Fruit fly (Drosophila melanogaster): Measurements from ENCODE around the gene feo.

Gene feo

DNA sequence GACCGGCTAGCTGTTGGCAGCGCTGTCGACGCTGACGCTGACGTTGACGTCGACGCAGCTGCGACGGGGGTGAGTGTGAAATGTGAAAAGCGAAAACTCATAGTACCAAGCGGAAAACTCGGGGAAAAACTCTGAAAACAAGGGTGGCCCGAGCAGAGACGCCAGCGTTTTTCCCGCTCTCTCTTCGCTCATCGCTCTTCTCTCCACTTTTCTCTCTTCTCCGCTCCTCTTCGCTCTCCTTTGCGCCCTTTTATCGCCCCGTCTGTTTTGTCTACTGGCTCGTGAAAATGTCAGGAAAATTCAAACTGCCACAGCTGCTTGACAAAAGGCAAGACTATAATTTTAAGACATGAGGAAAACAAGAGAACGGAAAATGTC, 31.2 kb downstream of the feo start:
- TF ChIP-seq CG6276 (GFP tag; optimal IDR thresholded peaks at IDR 0.05) (no peak), CG4318 (GFP tag; optimal IDR thresholded peaks at IDR 0.05) (no peak), Met (GFP tag; optimal IDR thresholded peaks at IDR 0.05) (no peak), fkh (GFP tag; optimal IDR thresholded peaks at IDR 0.05) (no peak), CG34406 (GFP tag; optimal IDR thresholded peaks at IDR 0.05) (no peak), acj6 (GFP tag; optimal IDR thresholded peaks at IDR 0.05) (no peak), Hr38 (GFP tag; optimal IDR thresholded peaks at IDR 0.05) (no peak), CG3919 (GFP tag; optimal IDR thresholded peaks at IDR 0.05) (no peak), svp (GFP tag) (no peak), CG10631 (GFP tag; optimal IDR thresholded peaks at IDR 0.05) (no peak), fd85E (GFP tag; optimal IDR thresholded peaks at IDR 0.05) (no peak), esn (GFP tag; optimal IDR thresholded peaks at IDR 0.05) (no peak), Smox (GFP tag; optimal IDR thresholded peaks at IDR 0.05) (no peak), CG8632 (GFP tag; optimal IDR thresholded peaks at IDR 0.05) (no peak), Sox14 (GFP tag; optimal IDR thresholded peaks at IDR 0.05) (no peak), CG10669 (GFP tag; optimal IDR thresholded peaks at IDR 0.05) (no peak), Hr4 (GFP tag; optimal IDR thresholded peaks at IDR 0.05) (no peak), CG8319 (GFP tag; optimal IDR thresholded peaks at IDR 0.05) (no peak)

dm6 chrX:10822678-10823440, 31.8 kb downstream of the feo start:
- TF ChIP-seq svp (GFP tag) (peak; percentile 21), Gug (GFP tag; IDR thresholded peaks at IDR 0.05) (no peak)

DNA sequence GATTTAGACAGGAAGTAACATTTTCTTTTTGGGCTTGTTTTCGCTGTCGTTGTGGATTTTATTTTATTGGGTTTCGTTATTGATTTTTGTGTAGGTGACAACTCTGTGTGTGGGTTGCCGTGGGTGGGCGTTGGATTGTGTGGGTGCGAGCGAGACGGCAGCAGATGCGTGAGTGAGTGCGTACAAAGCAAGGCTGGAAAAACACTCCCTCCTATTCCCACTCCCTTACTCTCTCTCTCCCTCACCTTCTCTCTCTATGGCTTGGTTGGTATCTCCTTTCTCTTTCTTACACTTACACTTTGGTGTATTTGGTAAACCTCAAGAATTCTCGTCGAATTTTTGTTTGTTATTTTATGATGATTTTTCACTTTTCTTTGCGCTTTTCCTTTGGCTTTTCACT, 32.6 kb downstream of the feo start:
- TF ChIP-seq svp (GFP tag) (no peak), CG6163 (GFP tag; IDR thresholded peaks at IDR 0.05) (no peak), CG32006 (GFP tag; optimal IDR thresholded peaks at IDR 0.05) (no peak), CG10669 (GFP tag; optimal IDR thresholded peaks at IDR 0.05) (no peak), fkh (GFP tag; optimal IDR thresholded peaks at IDR 0.05) (peak; percentile 28)

DNA sequence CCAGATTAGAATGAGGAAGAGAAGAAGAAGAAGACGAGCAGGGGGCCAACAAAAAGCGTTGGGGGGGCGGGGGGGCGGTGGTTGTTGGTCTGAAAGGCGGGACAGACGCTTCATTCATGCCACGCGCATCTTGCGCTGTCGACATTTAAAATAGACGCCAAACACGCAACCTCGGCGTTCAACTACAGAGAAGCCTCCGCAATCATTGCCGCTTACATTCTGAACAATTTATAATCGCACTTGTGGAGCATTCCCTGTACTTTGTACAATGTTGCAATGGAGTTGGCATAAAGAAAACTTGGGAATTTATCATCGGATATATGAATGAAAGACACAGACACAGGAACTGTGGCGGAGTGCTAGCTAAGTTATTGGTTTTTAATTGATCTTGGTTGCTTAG, 33.9 kb downstream of the feo start:
- TF ChIP-seq CG11902 (GFP tag; optimal IDR thresholded peaks at IDR 0.05) (no peak), acj6 (GFP tag; optimal IDR thresholded peaks at IDR 0.05) (no peak), salr (GFP tag; optimal IDR thresholded peaks at IDR 0.05) (no peak), Ets96B (tag; optimal IDR thresholded peaks at IDR 0.05) (no peak), ss (GFP tag; optimal IDR thresholded peaks at IDR 0.05) (peak in 1 of 2 experiments; percentile 73), Sox15 (GFP tag; optimal IDR thresholded peaks at IDR 0.05) (no peak), CG10669 (GFP tag; optimal IDR thresholded peaks at IDR 0.05) (no peak), dsx (GFP tag; optimal IDR thresholded peaks at IDR 0.05; ENCODE audit: poor library complexity, severe bottlenecking) (peak; percentile 88), CG6792 (GFP tag; optimal IDR thresholded peaks at IDR 0.05) (no peak)

- no peak for TF ChIP-seq esn (GFP tag; optimal IDR thresholded peaks at IDR 0.05)
- TF ChIP-seq CG6854 (GFP tag; optimal IDR thresholded peaks at IDR 0.05) = no peak
- TF ChIP-seq pdm3 (GFP tag; optimal IDR thresholded peaks at IDR 0.05) = no peak
- TF ChIP-seq OdsH (GFP tag; optimal IDR thresholded peaks at IDR 0.05) = no peak
These were observed 37.8 kb downstream of the feo start for dm6 chrX:10816856-10817255.

DNA sequence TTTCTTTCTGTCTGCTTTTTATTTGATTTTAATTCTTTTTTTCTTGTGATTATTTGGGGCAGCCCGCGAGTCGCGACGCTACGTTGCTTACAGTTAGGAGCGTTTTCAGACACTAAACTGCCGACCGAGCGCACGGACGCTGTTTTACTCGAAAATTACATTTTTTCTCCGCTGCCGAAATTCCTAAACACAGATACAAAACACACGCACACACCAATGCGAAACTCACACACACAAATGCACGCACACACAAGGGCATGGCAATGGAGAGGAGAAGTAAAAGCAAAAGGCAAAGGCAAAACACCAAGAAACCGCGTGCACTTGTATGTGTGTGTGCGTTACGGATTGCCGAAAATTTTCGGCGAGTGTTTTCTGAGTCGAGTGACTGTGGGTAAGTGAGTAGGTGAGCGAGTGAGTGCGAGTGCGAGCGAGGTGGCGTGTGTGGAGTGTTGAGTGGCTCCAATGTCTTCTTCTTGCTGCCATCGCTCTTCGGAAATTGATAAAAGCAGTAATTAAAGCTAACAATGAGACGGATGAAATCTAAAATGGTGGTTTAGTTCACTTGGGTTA, 39.1 kb downstream of the feo start:
- no peak for TF ChIP-seq CG6792 (GFP tag; optimal IDR thresholded peaks at IDR 0.05)
- TF ChIP-seq fkh (GFP tag; optimal IDR thresholded peaks at IDR 0.05) = peak; percentile 30
- TF ChIP-seq fd85E (GFP tag; optimal IDR thresholded peaks at IDR 0.05) = no peak
- no peak for TF ChIP-seq esn (GFP tag; optimal IDR thresholded peaks at IDR 0.05)
- 0 out of 3 replicates have a peak, but pooled peaks have one; percentile 19 for TF ChIP-seq eg (GFP tag; IDR thresholded peaks at IDR 0.05)
- no peak for TF ChIP-seq CG3919 (GFP tag; optimal IDR thresholded peaks at IDR 0.05)
- no peak for TF ChIP-seq spab (GFP tag; optimal IDR thresholded peaks at IDR 0.05)
- TF ChIP-seq Eip75B (GFP tag; optimal IDR thresholded peaks at IDR 0.05) = no peak
- no peak for TF ChIP-seq Ets21C (GFP tag; optimal IDR thresholded peaks at IDR 0.05)
- no peak for TF ChIP-seq topi (GFP tag; optimal IDR thresholded peaks at IDR 0.05)
- TF ChIP-seq ss (GFP tag; optimal IDR thresholded peaks at IDR 0.05) = no peak
- no peak for TF ChIP-seq Met (GFP tag; optimal IDR thresholded peaks at IDR 0.05)
- TF ChIP-seq CG6854 (GFP tag; optimal IDR thresholded peaks at IDR 0.05) = peak; percentile 15
- TF ChIP-seq CG10669 (GFP tag; optimal IDR thresholded peaks at IDR 0.05) = no peak
- no peak for TF ChIP-seq CG6276 (GFP tag; optimal IDR thresholded peaks at IDR 0.05)
- TF ChIP-seq achi (GFP tag; optimal IDR thresholded peaks at IDR 0.05) = no peak
- no peak for TF ChIP-seq CG32006 (GFP tag; optimal IDR thresholded peaks at IDR 0.05)
- TF ChIP-seq Eip78C (GFP tag) = peak; percentile 55
- no peak for TF ChIP-seq net (GFP tag; optimal IDR thresholded peaks at IDR 0.05)
- TF ChIP-seq CG6808 (GFP tag; optimal IDR thresholded peaks at IDR 0.05) = no peak

Data from whole organism, prepupa.